Fruit fly (Drosophila melanogaster) Kc167 (cell line): ENCODE measurements around the gene CG13933.

ENCODE experiments used
- insv ChIP-seq: fragments of >200 bp; optimal IDR thresholded peaks from 3 replicates; lab custom pipeline; 2018; ENCODE audit warnings: missing external identifiers
- psq ChIP-seq: fragments of >200 bp; optimal IDR thresholded peaks from 2 replicates; lab custom pipeline; 2017; ENCODE audit warnings: missing external identifiers

DNA sequence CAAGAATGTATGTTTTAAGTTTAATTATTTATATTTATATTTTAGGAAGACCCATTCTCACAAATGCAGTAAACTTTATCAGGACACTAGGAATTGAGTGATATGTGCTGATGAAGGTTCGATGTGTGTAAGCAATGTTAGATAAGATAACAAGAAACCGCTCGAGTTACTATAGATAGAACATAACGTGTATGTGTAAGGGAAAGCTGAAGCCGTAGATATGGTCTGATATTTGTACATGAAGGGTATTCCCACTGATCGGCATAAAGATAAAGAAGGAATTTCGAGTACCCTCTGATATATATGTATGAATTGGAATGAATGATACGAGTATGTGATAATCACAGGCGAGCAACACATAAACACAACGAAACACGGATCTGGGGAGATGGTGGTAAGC, 9.1 kb upstream of the CG13933 start:
- TF ChIP-seq insv (lab: Kevin White, UChicago) (no peak), psq (lab: Kevin White, UChicago) (no peak)
